Worm (Caenorhabditis elegans): ENCODE data around the gene abu-11.

The abu-11 gene

DNA sequence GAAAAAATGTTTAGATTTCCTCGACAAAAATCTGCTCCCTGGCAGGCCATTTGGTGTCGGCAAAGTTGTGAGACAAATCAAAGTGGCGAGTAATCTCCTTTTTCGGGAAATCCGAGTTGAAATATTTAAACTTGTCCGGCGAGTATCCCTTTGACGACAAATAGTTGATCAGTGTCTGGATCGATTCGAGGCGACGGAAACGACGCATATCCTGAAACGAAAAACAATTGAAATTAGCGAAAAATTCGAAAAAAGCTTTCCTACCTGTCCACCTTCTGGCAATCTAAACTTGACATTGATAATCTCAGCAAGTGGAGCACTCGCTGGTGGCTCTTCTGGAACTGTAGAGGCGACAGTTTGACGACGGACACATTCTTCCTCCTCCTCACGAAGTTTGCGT, 22.9 kb upstream of the abu-11 start:
- no peak for TF ChIP-seq rcor-1 (GFP tag; IDR thresholded peaks at IDR 0.05)
- TF ChIP-seq rpc-1 (optimal IDR thresholded peaks at IDR 0.05) = no peak
- no peak for TF ChIP-seq rpc-1 (tag; optimal IDR thresholded peaks at IDR 0.05)
- TF ChIP-seq pha-4 (tag; optimal IDR thresholded peaks at IDR 0.05) = no peak
- no peak for TF ChIP-seq lsl-1 (GFP tag; optimal IDR thresholded peaks at IDR 0.05)
- TF ChIP-seq lsy-27 (tag; optimal IDR thresholded peaks at IDR 0.05; ENCODE audit: borderline replicate concordance, insufficient read depth) = no peak
- TF ChIP-seq chd-7 (tag; optimal IDR thresholded peaks at IDR 0.05) = no peak
- no peak for TF ChIP-seq hmg-1.2 (GFP tag; IDR thresholded peaks at IDR 0.05)
- no peak for TF ChIP-seq madf-6 (GFP tag; IDR thresholded peaks at IDR 0.05)
- no peak for TF ChIP-seq rec-8 (tag; optimal IDR thresholded peaks at IDR 0.05)
- no peak for TF ChIP-seq dox-1 (GFP tag; IDR thresholded peaks at IDR 0.05)
- no peak for TF ChIP-seq F22D6.2 (tag; optimal IDR thresholded peaks at IDR 0.05)
- TF ChIP-seq nhr-120 (GFP tag; IDR thresholded peaks at IDR 0.05) = no peak
- no peak for TF ChIP-seq ztf-26 (tag; optimal IDR thresholded peaks at IDR 0.05)

- TF ChIP-seq attf-5 (GFP tag; optimal IDR thresholded peaks at IDR 0.05) (peak; percentile 77), K11D2.4 (GFP tag; IDR thresholded peaks at IDR 0.05) (peak; percentile 86), aptf-2 (GFP tag; conservative IDR thresholded peaks at IDR 0.05) (no peak), dpl-1 (GFP tag; optimal IDR thresholded peaks at IDR 0.05) (peak; percentile 93), pbrm-1 (GFP tag; IDR thresholded peaks at IDR 0.05) (peak; percentile 90), lin-35 (GFP tag; optimal IDR thresholded peaks at IDR 0.05) (peak; percentile 60 to 98 (median 86)), cebp-1 (GFP tag; IDR thresholded peaks at IDR 0.05) (peak; percentile 28; the same call in 1 of the 2 replicates), cebp-1 (tag; optimal IDR thresholded peaks at IDR 0.05) (peak; percentile 84), madf-6 (GFP tag; IDR thresholded peaks at IDR 0.05) (peak; percentile 82), Y53F4B.3 (GFP tag; IDR thresholded peaks at IDR 0.05) (no peak), ceh-79 (tag; optimal IDR thresholded peaks at IDR 0.05) (peak; percentile 28), repo-1 (tag; optimal IDR thresholded peaks at IDR 0.05) (peak; percentile 93), dpff-1 (tag; optimal IDR thresholded peaks at IDR 0.05) (peak; percentile 63), lag-1 (GFP tag; IDR thresholded peaks at IDR 0.05) (0 out of 2 replicates have a peak, but pooled peaks have one; percentile 62), bed-1 (GFP tag; IDR thresholded peaks at IDR 0.05) (0 out of 2 replicates have a peak, but pooled peaks have one; percentile 42), F57C9.4 (tag; optimal IDR thresholded peaks at IDR 0.05) (peak; percentile 78), ZK185.1 (tag; optimal IDR thresholded peaks at IDR 0.05; ENCODE audit: poor library complexity, severe bottlenecking) (peak; percentile 95), egl-18 (GFP tag; IDR thresholded peaks at IDR 0.05) (0 out of 2 replicates have a peak, but pooled peaks have one; percentile 19), Y67H2A.10 (GFP tag; conservative IDR thresholded peaks at IDR 0.05) (no peak), mel-28 (tag; optimal IDR thresholded peaks at IDR 0.05; ENCODE audit: borderline replicate concordance) (no peak), B0019.2 (GFP tag; conservative IDR thresholded peaks at IDR 0.05) (0 out of 2 replicates have a peak, but pooled peaks have one; percentile 4), lir-1 (GFP tag; conservative IDR thresholded peaks at IDR 0.05) (peak; percentile 63; the same call in 1 of the 2 replicates), F49E8.2 (tag; optimal IDR thresholded peaks at IDR 0.05; ENCODE audit: insufficient read depth) (peak; percentile 56), nfya-2 (GFP tag; IDR thresholded peaks at IDR 0.05) (no peak), sptf-2 (GFP tag; optimal IDR thresholded peaks at IDR 0.05) (no peak), ets-4 (GFP tag; optimal IDR thresholded peaks at IDR 0.05) (no peak), F33H1.4 (GFP tag; IDR thresholded peaks at IDR 0.05) (peak; percentile 70), sea-2 (GFP tag; IDR thresholded peaks at IDR 0.05) (no peak), F52B5.7 (tag; optimal IDR thresholded peaks at IDR 0.05) (peak; percentile 79), madf-8 (GFP tag; conservative IDR thresholded peaks at IDR 0.05) (peak; percentile 68), egrh-3 (GFP tag; IDR thresholded peaks at IDR 0.05) (no peak), tbp1 (GFP tag; optimal IDR thresholded peaks at IDR 0.05) (peak; percentile 67), B0261.1 (tag; optimal IDR thresholded peaks at IDR 0.05) (no peak), ztf-25 (GFP tag; IDR thresholded peaks at IDR 0.05) (no peak), ceh-40 (GFP tag; IDR thresholded peaks at IDR 0.05) (peak; percentile 84; the same call in 1 of the 2 replicates)
Observed at ce11 chrII:216598-216997, 22.2 kb upstream of the abu-11 start, which contains the start of gene F48A11.4. Gene F48A11.4 (minus strand): TSS chrII:216621.
